Worm (Caenorhabditis elegans): Measurements from ENCODE around the gene gck-1.

ce11 chrV:8948996-8949395, 1.4 kb downstream of the gck-1 start:
- TF ChIP-seq pha-4 (tag; optimal IDR thresholded peaks at IDR 0.05) = no peak
- TF ChIP-seq ceh-39 (tag; optimal IDR thresholded peaks at IDR 0.05) = no peak
- no peak for TF ChIP-seq unc-62 (GFP tag; optimal IDR thresholded peaks at IDR 0.05)
- no peak for TF ChIP-seq drap-1 (GFP tag; optimal IDR thresholded peaks at IDR 0.05)
- TF ChIP-seq elt-3 (tag; optimal IDR thresholded peaks at IDR 0.05) = no peak
- TF ChIP-seq nhr-237 (tag; optimal IDR thresholded peaks at IDR 0.05) = no peak
- no peak for TF ChIP-seq blmp-1 (tag; optimal IDR thresholded peaks at IDR 0.05)

Data from whole organism, mixed stage, embryonic.